Worm (Caenorhabditis elegans) whole organism, mixed stage, embryonic: Measurements from ENCODE around the gene erfa-3.

Source experiments
- M03D4.4 ChIP-seq: sonication (generic microtip); optimal IDR thresholded peaks from 2 replicates; lab custom pipeline; 2017; ENCODE audit warnings: mild to moderate bottlenecking, missing genetic modification characterization, missing compliant biosample characterization
- drap-1 ChIP-seq: fragments of 200-800 bp; sonication (Bioruptor generic); optimal IDR thresholded peaks from 3 replicates; lab custom pipeline; 2018; ENCODE audit warnings: mild to moderate bottlenecking, missing genetic modification characterization, missing compliant biosample characterization
- elt-3 ChIP-seq: fragments of 150-350 bp; optimal IDR thresholded peaks from 2 replicates; lab custom pipeline; 2014; ENCODE audit warnings: missing biosample characterization, missing genetic modification characterization
- flh-1 ChIP-seq: fragments of 200-800 bp; sonication (Bioruptor generic); optimal IDR thresholded peaks from 2 replicates; lab custom pipeline; 2018; ENCODE audit warnings: mild to moderate bottlenecking, missing genetic modification characterization, moderate library complexity, missing compliant biosample characterization
- lin-13 ChIP-seq: fragments of 150-350 bp; optimal IDR thresholded peaks from 2 replicates; lab custom pipeline; 2014; ENCODE audit warnings: missing biosample characterization, missing genetic modification characterization
- mep-1 ChIP-seq: fragments of 150-350 bp; optimal IDR thresholded peaks from 2 replicates; lab custom pipeline; 2017; ENCODE audit warnings: missing biosample characterization, missing genetic modification reagents, missing genetic modification characterization, inconsistent platforms
- nhr-237 ChIP-seq: fragments of 150-350 bp; optimal IDR thresholded peaks from 2 replicates; lab custom pipeline; 2014; ENCODE audit warnings: missing biosample characterization, missing genetic modification characterization
- nhr-76 ChIP-seq: sonication (generic microtip); optimal IDR thresholded peaks from 2 replicates; lab custom pipeline; 2017; ENCODE audit warnings: missing biosample characterization, missing genetic modification characterization
- pha-4 ChIP-seq: fragments of 150-350 bp; optimal IDR thresholded peaks from 2 replicates; lab custom pipeline; 2018; ENCODE audit warnings: missing biosample characterization, missing genetic modification reagents, missing genetic modification characterization
- sem-2 ChIP-seq: fragments of 200-800 bp; sonication (Bioruptor generic); optimal IDR thresholded peaks from 2 replicates; lab custom pipeline; 2018; ENCODE audit warnings: mild to moderate bottlenecking, missing genetic modification characterization, missing compliant biosample characterization
- unc-62 ChIP-seq: fragments of 150-350 bp; optimal IDR thresholded peaks from 2 replicates; lab custom pipeline; 2014; ENCODE audit warnings: missing biosample characterization, missing genetic modification reagents, missing genetic modification characterization
- ztf-11 ChIP-seq: fragments of 150-350 bp; optimal IDR thresholded peaks from 2 replicates; lab custom pipeline; 2014; ENCODE audit warnings: missing biosample characterization, missing genetic modification characterization

ce11 chrV:11082964-11083363 is 29.9 kb downstream of the erfa-3 start:
- no peak for TF ChIP-seq nhr-76
- no peak for TF ChIP-seq drap-1 (GFP tag; lab: Kevin White, UChicago)
- no peak for TF ChIP-seq elt-3 (tag; lab: Kevin White, UChicago)
- no peak for TF ChIP-seq nhr-237 (tag; lab: Kevin White, UChicago)
- no peak for TF ChIP-seq sem-2 (GFP tag; lab: Kevin White, UChicago)
- no peak for TF ChIP-seq unc-62 (GFP tag; lab: Kevin White, UChicago)
- TF ChIP-seq lin-13, result no peak
- TF ChIP-seq M03D4.4 (tag; lab: Kevin White, UChicago), result no peak
- no peak for TF ChIP-seq flh-1
- TF ChIP-seq ztf-11 (tag; lab: Kevin White, UChicago), result no peak
- no peak for TF ChIP-seq pha-4
- TF ChIP-seq mep-1 (tag; lab: Kevin White, UChicago), result no peak
